Worm (Caenorhabditis elegans) whole organism, midembryonic: ENCODE results near the gene T05A8.2.

Experiments used
- T22C8.4 ChIP-seq: fragments of 200-800 bp; sonication (Bioruptor generic); IDR thresholded peaks from 2 replicates; pipeline ENCODE4 v1.3.6; 2022; ENCODE audit warnings: missing genetic modification characterization, missing compliant biosample characterization
- cog-1 ChIP-seq: sonication (generic microtip); optimal IDR thresholded peaks from 2 replicates; lab custom pipeline; 2016; ENCODE audit warnings: missing genetic modification characterization, missing compliant biosample characterization
- flt-1 ChIP-seq: fragments of 200-800 bp; sonication (Bioruptor generic); IDR thresholded peaks from 2 replicates; pipeline ENCODE4 v1.3.6; 2022; ENCODE audit warnings: missing genetic modification characterization, missing compliant biosample characterization
- klf-2 ChIP-seq: fragments of 200-800 bp; sonication (Bioruptor generic); conservative IDR thresholded peaks from 2 replicates; pipeline ENCODE4 v1.3.6; 2022; ENCODE audit warnings: missing genetic modification reagents, missing genetic modification characterization, missing compliant biosample characterization
- med-1 ChIP-seq: sonication (generic microtip); optimal IDR thresholded peaks from 2 replicates; lab custom pipeline; 2017; ENCODE audit warnings: missing genetic modification characterization, mild to moderate bottlenecking, missing compliant biosample characterization, antibody characterized with exemption, missing genetic modification reagents; ENCODE audit not compliant: insufficient read depth
- ref-1 ChIP-seq: fragments of 200-800 bp; sonication (Bioruptor generic); conservative IDR thresholded peaks from 2 replicates; pipeline ENCODE4 v1.3.6; 2022; ENCODE audit warnings: missing genetic modification reagents, missing genetic modification characterization, missing compliant biosample characterization
- tab-1 ChIP-seq: fragments of 200-800 bp; sonication (Bioruptor generic); IDR thresholded peaks from 2 replicates; pipeline ENCODE4 v1.3.6; 2022; ENCODE audit warnings: missing genetic modification characterization, missing compliant biosample characterization
- ztf-23 ChIP-seq: fragments of 200-800 bp; sonication (Bioruptor generic); IDR thresholded peaks from 2 replicates; pipeline ENCODE4 v1.3.6; 2022; ENCODE audit warnings: missing genetic modification reagents, missing genetic modification characterization, missing compliant biosample characterization
- ztf-29 ChIP-seq: fragments of 200-800 bp; sonication (Bioruptor generic); IDR thresholded peaks from 2 replicates; pipeline ENCODE4 v1.3.6; 2022; ENCODE audit warnings: missing genetic modification reagents, missing genetic modification characterization, missing compliant biosample characterization

T05A8.2 gene

DNA sequence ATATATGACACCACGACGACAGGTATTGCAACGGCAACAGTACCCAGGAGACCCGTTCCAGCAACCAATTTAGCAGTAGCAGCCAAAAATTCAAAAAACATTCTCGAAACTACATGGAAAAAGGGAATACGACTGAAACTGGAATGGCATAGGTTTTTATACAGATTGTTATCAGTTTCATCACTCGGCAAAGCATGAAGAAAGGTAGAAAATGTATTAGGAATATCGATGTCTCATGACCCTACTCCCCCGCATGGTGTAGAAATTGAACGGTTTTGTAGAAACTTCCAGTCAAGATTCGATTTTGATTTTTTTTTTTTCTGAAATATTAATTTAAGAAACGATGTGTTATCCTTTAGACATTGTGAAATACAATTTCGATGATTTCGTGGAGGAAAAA is at the start of gene T05A8.2:
Gene T05A8.2 (minus strand): TSS at position 101 of the 400 bp plus-strand sequence.
- TF ChIP-seq flt-1 (no peak), cog-1 (no peak), ztf-23 (no peak), ref-1 (no peak), T22C8.4 (no peak), ztf-29 (GFP tag; lab: Robert Waterston, UW) (no peak), med-1 (GFP tag; lab: Kevin White, UChicago) (no peak), klf-2 (GFP tag; lab: Robert Waterston, UW) (no peak), tab-1 (GFP tag; lab: Robert Waterston, UW) (no peak)

DNA sequence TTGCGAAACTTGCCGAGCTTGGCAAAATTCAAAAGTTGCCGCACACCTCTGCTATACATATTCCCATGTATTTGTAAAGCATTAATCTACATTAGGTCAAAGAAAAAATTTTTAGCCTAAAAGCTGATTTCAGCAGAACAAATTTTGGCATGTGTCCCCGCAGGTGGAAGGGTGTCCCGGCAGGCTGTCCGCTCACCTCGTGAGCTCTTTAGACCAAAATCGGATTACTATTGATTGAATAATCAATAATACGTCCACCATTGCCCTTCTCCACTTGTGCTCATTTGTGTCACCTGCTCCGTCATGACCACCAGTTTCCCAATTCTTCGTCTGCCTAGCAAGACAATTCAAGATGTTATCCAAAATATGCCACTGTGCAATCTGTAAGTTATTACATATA is 47.7 kb upstream of the T05A8.2 start, which contains the start of gene fbxb-107:
Gene fbxb-107 (plus strand): TSS at position 297 of the 400 bp plus-strand sequence.
- TF ChIP-seq ref-1 (no peak), tab-1 (GFP tag; lab: Robert Waterston, UW) (no peak), ztf-23 (no peak), T22C8.4 (peak; percentile 18; the same call in 1 of the 2 replicates)

DNA sequence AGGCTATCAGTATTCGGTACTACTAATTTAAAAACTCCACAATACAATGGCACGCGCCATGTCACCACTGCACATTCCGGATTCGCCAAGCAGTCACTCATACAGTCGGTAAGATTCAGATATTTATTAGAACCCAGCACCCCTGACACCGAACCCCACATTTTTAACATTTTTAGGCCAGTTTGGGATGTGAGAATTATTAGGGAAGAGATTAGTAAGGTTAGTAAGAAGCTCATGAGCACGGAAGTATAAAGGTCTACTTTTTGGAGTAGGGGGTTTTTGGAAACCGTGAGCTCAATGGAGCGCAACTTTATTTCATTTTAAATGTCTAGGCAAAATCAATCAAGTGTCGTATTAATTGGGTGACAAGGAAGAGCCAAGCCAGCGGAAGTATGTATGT is 47.1 kb upstream of the T05A8.2 start, which contains the start of gene F29A7.8:
Gene F29A7.8 (minus strand): TSS at position 101 of the 400 bp plus-strand sequence.
- TF ChIP-seq T22C8.4, result no peak
- TF ChIP-seq med-1 (GFP tag; lab: Kevin White, UChicago), result no peak
- no peak for TF ChIP-seq cog-1
- no peak for TF ChIP-seq ztf-29 (GFP tag; lab: Robert Waterston, UW)
- no peak for TF ChIP-seq tab-1 (GFP tag; lab: Robert Waterston, UW)
- TF ChIP-seq ref-1, result no peak

ce11 chrII:2756351-2756750 is 45.5 kb upstream of the T05A8.2 start:
- no peak for TF ChIP-seq cog-1
- TF ChIP-seq flt-1, result no peak
- no peak for TF ChIP-seq ztf-29 (GFP tag; lab: Robert Waterston, UW)
- no peak for TF ChIP-seq tab-1 (GFP tag; lab: Robert Waterston, UW)
- no peak for TF ChIP-seq ref-1
- TF ChIP-seq T22C8.4, result no peak
- TF ChIP-seq med-1 (GFP tag; lab: Kevin White, UChicago), result no peak
- TF ChIP-seq ztf-23, result no peak
- no peak for TF ChIP-seq klf-2 (GFP tag; lab: Robert Waterston, UW)

- no peak for TF ChIP-seq klf-2 (GFP tag; lab: Robert Waterston, UW)
- no peak for TF ChIP-seq flt-1
- no peak for TF ChIP-seq T22C8.4
- no peak for TF ChIP-seq med-1 (GFP tag; lab: Kevin White, UChicago)
- TF ChIP-seq ref-1, result no peak
- no peak for TF ChIP-seq cog-1
- no peak for TF ChIP-seq tab-1 (GFP tag; lab: Robert Waterston, UW)
- TF ChIP-seq ztf-23, result no peak
- no peak for TF ChIP-seq ztf-29 (GFP tag; lab: Robert Waterston, UW)
These were observed 43.8 kb upstream of the T05A8.2 start for ce11 chrII:2754595-2754994.

DNA sequence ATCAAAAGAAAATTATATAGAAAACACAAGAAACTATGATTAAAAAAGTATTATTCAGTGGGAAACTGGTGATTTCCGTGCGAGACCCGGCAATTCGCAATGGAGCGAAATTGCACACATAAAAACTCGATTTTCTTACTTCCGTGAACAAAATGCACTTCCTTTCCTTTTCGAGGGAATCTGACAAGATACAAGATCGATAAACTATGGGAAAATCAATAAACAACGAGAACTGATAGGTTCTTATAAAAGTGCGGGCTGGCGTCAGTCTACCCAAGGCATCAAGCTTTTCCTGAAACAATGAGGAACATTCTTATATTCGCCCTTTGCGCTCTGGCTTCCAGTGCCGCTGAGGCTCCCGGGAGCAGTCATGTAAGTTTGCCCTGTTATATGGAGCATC is 42.2 kb upstream of the T05A8.2 start, which contains the start of gene F29A7.3:
Gene F29A7.3 (plus strand): TSS at position 301 of the 400 bp plus-strand sequence.
- TF ChIP-seq flt-1, result no peak
- TF ChIP-seq med-1 (GFP tag; lab: Kevin White, UChicago), result no peak
- TF ChIP-seq tab-1 (GFP tag; lab: Robert Waterston, UW), result no peak
- TF ChIP-seq ref-1, result no peak
- TF ChIP-seq klf-2 (GFP tag; lab: Robert Waterston, UW), result no peak
- no peak for TF ChIP-seq T22C8.4
- TF ChIP-seq cog-1, result no peak
- TF ChIP-seq ztf-29 (GFP tag; lab: Robert Waterston, UW), result no peak
- TF ChIP-seq ztf-23, result no peak

DNA sequence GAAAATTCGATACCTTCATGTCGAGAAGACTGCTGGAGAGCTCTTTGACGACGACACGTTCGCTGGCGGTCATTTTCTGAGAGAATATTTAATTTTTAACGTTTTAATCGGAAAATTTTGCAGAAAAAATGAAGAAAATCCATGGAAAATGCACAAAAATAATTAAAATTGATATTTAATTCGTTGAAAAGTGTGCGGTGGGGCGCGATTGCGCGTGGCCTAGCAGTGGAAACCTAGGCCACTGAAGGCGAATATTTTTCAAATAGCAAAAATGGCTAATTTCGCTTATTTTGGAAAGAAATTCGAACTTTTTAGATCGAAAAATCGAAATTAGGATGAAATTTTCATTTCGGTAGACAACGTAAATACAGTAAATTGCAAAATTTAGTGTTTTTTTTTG is 41.7 kb upstream of the T05A8.2 start, which contains the start of gene F29A7.6:
Gene F29A7.6 (minus strand): TSS at position 76 of the 400 bp plus-strand sequence.
- peak; percentile 72; the same call in 1 of the 2 replicates for TF ChIP-seq ztf-23
- peak; percentile 20 for TF ChIP-seq cog-1
- no peak for TF ChIP-seq tab-1 (GFP tag; lab: Robert Waterston, UW)
- no peak for TF ChIP-seq ref-1
- TF ChIP-seq flt-1, result peak; percentile 65

ce11 chrII:2751278-2751677 is 40.5 kb upstream of the T05A8.2 start:
- no peak for TF ChIP-seq tab-1 (GFP tag; lab: Robert Waterston, UW)
- TF ChIP-seq ztf-29 (GFP tag; lab: Robert Waterston, UW), result no peak
- no peak for TF ChIP-seq klf-2 (GFP tag; lab: Robert Waterston, UW)
- TF ChIP-seq ztf-23, result no peak
- no peak for TF ChIP-seq med-1 (GFP tag; lab: Kevin White, UChicago)
- TF ChIP-seq T22C8.4, result no peak
- no peak for TF ChIP-seq flt-1
- TF ChIP-seq cog-1, result no peak
- TF ChIP-seq ref-1, result no peak

DNA sequence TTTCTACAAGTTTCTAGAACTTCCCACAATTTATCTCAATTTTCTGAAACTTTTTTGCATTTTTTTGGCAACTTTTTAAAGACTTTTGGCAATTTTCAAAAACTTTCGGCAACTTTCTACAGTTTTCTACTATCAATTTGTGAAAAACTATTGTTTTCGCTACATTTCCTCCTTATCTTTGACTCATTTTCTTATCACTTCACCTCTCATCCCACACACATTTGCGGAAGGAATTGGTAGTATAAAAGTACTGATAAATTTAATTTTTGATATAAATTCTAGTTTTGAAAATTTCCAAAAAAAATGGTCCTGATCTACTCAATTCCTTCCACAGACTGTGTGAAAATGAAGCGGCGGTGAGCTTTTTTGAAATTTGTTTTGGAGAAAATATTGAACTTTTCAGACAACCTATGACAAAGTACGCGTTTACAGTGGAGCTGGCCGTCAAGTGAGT is 38.8 kb upstream of the T05A8.2 start, which contains the start of gene F29A7.4:
Gene F29A7.4 (plus strand): TSS at position 404 of the 454 bp plus-strand sequence.
- no peak for TF ChIP-seq flt-1
- TF ChIP-seq cog-1, result no peak
- no peak for TF ChIP-seq klf-2 (GFP tag; lab: Robert Waterston, UW)
- no peak for TF ChIP-seq ztf-29 (GFP tag; lab: Robert Waterston, UW)
- TF ChIP-seq ztf-23, result no peak

- no peak for TF ChIP-seq ztf-23
- TF ChIP-seq ref-1, result no peak
- no peak for TF ChIP-seq flt-1
- TF ChIP-seq T22C8.4, result no peak
- no peak for TF ChIP-seq cog-1
- no peak for TF ChIP-seq med-1 (GFP tag; lab: Kevin White, UChicago)
- no peak for TF ChIP-seq klf-2 (GFP tag; lab: Robert Waterston, UW)
- TF ChIP-seq ztf-29 (GFP tag; lab: Robert Waterston, UW), result no peak
- TF ChIP-seq tab-1 (GFP tag; lab: Robert Waterston, UW), result no peak
These were observed 37.3 kb upstream of the T05A8.2 start for ce11 chrII:2747956-2748621.
